Worm (Caenorhabditis elegans): Measurements from ENCODE around the gene clec-37.

DNA sequence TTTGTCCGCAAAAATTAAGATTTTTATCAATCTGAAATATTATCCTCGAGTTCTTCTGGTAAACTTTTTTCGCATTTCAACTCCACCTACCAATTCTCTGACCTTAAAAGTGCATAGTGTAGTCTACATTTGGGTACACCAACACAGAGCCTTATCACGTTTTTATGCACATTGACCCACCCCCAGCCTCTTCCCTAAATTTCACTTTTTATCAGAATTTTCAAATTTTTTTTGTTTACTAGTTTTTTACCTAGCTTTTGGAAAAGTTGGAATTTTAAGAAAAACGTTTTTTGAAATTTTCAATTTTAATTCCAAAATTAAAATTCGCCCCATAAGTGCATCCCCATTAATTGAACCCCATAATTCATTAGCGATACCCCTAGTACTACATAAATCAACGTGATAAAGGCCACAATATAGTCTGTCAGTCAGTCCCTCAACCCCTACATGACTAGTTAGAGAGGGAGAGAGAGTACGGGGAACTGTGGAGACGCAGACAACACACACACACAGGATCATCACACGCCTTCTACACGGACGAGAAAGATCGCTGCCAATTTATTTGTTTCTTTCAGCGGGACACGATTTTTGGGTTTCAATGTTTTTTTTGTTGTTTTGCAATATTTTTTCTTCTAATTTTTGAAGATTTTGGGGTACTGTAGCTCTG is 37.2 kb downstream of the clec-37 start:
- no peak for TF ChIP-seq ref-1 (GFP tag; conservative IDR thresholded peaks at IDR 0.05)
- TF ChIP-seq med-1 (GFP tag; optimal IDR thresholded peaks at IDR 0.05; ENCODE audit: insufficient read depth) = no peak

All from whole organism, midembryonic.